Fruit fly (Drosophila melanogaster) whole organism, embryonic: ENCODE measurements around the gene CG8507.

Experiments
- Aef1 ChIP-seq: fragments of 200-800 bp; sonication (Bioruptor generic); IDR thresholded peaks from 3 replicates; pipeline ENCODE4 v1.3.6; 2022; ENCODE audit warnings: missing biosample characterization, missing genetic modification characterization
- Antp ChIP-seq: fragments of 200-800 bp; sonication (Bioruptor generic); optimal IDR thresholded peaks from 3 replicates; lab custom pipeline; 2016; ENCODE audit warnings: missing biosample characterization, missing genetic modification characterization
- Atf-2 ChIP-seq: fragments of 200-800 bp; sonication (Bioruptor generic); optimal IDR thresholded peaks from 2 replicates; lab custom pipeline; 2016; ENCODE audit warnings: missing biosample characterization, missing genetic modification characterization
- CG10431 ChIP-seq: fragments of 200-800 bp; sonication (Bioruptor generic); optimal IDR thresholded peaks from 3 replicates; lab custom pipeline; 2018; ENCODE audit warnings: missing biosample characterization, mild to moderate bottlenecking, missing genetic modification characterization
- CG12299 ChIP-seq: fragments of 200-800 bp; sonication (Bioruptor generic); optimal IDR thresholded peaks from 2 replicates; lab custom pipeline; 2018; ENCODE audit warnings: missing biosample characterization, mild to moderate bottlenecking, missing genetic modification characterization
- CG13296 ChIP-seq: fragments of 200-800 bp; sonication (Bioruptor generic); optimal IDR thresholded peaks from 3 replicates; lab custom pipeline; 2018; ENCODE audit warnings: missing biosample characterization, mild to moderate bottlenecking, missing genetic modification characterization
- CG14860 ChIP-seq: fragments of 200-800 bp; sonication (Bioruptor generic); IDR thresholded peaks from 3 replicates; pipeline ENCODE4 v1.3.6; 2022; ENCODE audit warnings: missing biosample characterization, missing genetic modification characterization; ENCODE audit not compliant: partially characterized antibody
- CG16779 ChIP-seq: fragments of 200-800 bp; sonication (Bioruptor generic); IDR thresholded peaks from 2 replicates; pipeline ENCODE4 v1.3.6; 2022; ENCODE audit warnings: missing biosample characterization, missing genetic modification characterization
- CG17612 ChIP-seq: fragments of 200-800 bp; sonication (Bioruptor generic); IDR thresholded peaks from 2 replicates; pipeline ENCODE4 v1.3.6; 2022; ENCODE audit warnings: missing biosample characterization, missing genetic modification characterization
- CG2202 ChIP-seq: fragments of 200-800 bp; sonication (Bioruptor generic); optimal IDR thresholded peaks from 2 replicates; lab custom pipeline; 2018; ENCODE audit warnings: missing biosample characterization, mild to moderate bottlenecking, missing genetic modification characterization
- CG32767 ChIP-seq: fragments of 200-800 bp; sonication (Bioruptor generic); IDR thresholded peaks from 2 replicates; pipeline ENCODE4 v1.3.6; 2022; ENCODE audit warnings: missing biosample characterization, missing genetic modification characterization
- CG3407 ChIP-seq: fragments of 200-800 bp; sonication (Bioruptor generic); optimal IDR thresholded peaks from 2 replicates; lab custom pipeline; 2018; ENCODE audit warnings: missing biosample characterization, mild to moderate bottlenecking, missing genetic modification characterization
- CG34376 ChIP-seq: fragments of 200-800 bp; sonication (Bioruptor generic); optimal IDR thresholded peaks from 2 replicates; lab custom pipeline; 2018; ENCODE audit warnings: missing biosample characterization, mild to moderate bottlenecking, missing genetic modification characterization
- CG7271 ChIP-seq: fragments of 200-800 bp; sonication (Bioruptor generic); optimal IDR thresholded peaks from 2 replicates; lab custom pipeline; 2018; ENCODE audit warnings: missing biosample characterization, mild to moderate bottlenecking, missing genetic modification characterization, moderate library complexity
- CG8765 ChIP-seq: fragments of 200-800 bp; sonication (Bioruptor generic); IDR thresholded peaks from 2 replicates; pipeline ENCODE4 v1.3.6; 2022; ENCODE audit warnings: missing biosample characterization, missing genetic modification characterization
- CG8924 ChIP-seq: fragments of 200-800 bp; optimal IDR thresholded peaks from 3 replicates; lab custom pipeline; 2019; ENCODE audit warnings: missing biosample characterization, mild to moderate bottlenecking, missing genetic modification characterization, moderate library complexity
- CG9876 ChIP-seq: fragments of 200-800 bp; sonication (Bioruptor generic); optimal IDR thresholded peaks from 2 replicates; lab custom pipeline; 2016; ENCODE audit warnings: missing biosample characterization, missing genetic modification characterization
- Dad ChIP-seq: fragments of 200-800 bp; sonication (Bioruptor generic); optimal IDR thresholded peaks from 3 replicates; lab custom pipeline; 2016; ENCODE audit warnings: missing biosample characterization, missing genetic modification characterization
- Deaf1 ChIP-seq: fragments of 200-800 bp; optimal IDR thresholded peaks from 3 replicates; lab custom pipeline; 2019; ENCODE audit warnings: missing biosample characterization, mild to moderate bottlenecking, missing genetic modification characterization, moderate library complexity
- Dll ChIP-seq: fragments of 200-800 bp; sonication (Bioruptor generic); IDR thresholded peaks from 4 replicates; pipeline ENCODE4 v1.3.6; 2022; ENCODE audit warnings: missing biosample characterization, missing genetic modification characterization; ENCODE audit not compliant: partially characterized antibody
- Dref ChIP-seq: fragments of 200-800 bp; sonication (Bioruptor generic); IDR thresholded peaks from 2 replicates; pipeline ENCODE4 v1.3.6; 2022; ENCODE audit warnings: missing biosample characterization, missing genetic modification characterization
- Ets97D ChIP-seq: fragments of 200-800 bp; sonication (Bioruptor generic); optimal IDR thresholded peaks from 3 replicates; lab custom pipeline; 2016; ENCODE audit warnings: missing biosample characterization, missing genetic modification characterization
- Fer2 ChIP-seq: fragments of 200-800 bp; sonication (Bioruptor generic); optimal IDR thresholded peaks from 2 replicates; lab custom pipeline; 2018; ENCODE audit warnings: missing biosample characterization, mild to moderate bottlenecking, missing genetic modification characterization, moderate library complexity
- Med ChIP-seq: fragments of 200-800 bp; sonication (Bioruptor generic); peaks from one replicate; lab custom pipeline; 2016; ENCODE audit warnings: missing biosample characterization, missing genetic modification characterization, mild to moderate bottlenecking, inconsistent platforms, moderate library complexity
- NC2α ChIP-seq: fragments of 200-800 bp; sonication (Bioruptor generic); optimal IDR thresholded peaks from 2 replicates; lab custom pipeline; 2016; ENCODE audit warnings: missing biosample characterization, missing genetic modification characterization
- Nf-YC ChIP-seq: fragments of 200-800 bp; optimal IDR thresholded peaks from 3 replicates; lab custom pipeline; 2019; ENCODE audit warnings: missing biosample characterization, mild to moderate bottlenecking, missing genetic modification characterization, moderate library complexity
- Ssrp ChIP-seq: fragments of 200-800 bp; sonication (Bioruptor generic); optimal IDR thresholded peaks from 2 replicates; lab custom pipeline; 2018; ENCODE audit warnings: missing biosample characterization, mild to moderate bottlenecking, missing genetic modification characterization, moderate library complexity
- abd-A ChIP-seq: fragments of 200-800 bp; sonication (Bioruptor generic); optimal IDR thresholded peaks from 3 replicates; lab custom pipeline; 2019; ENCODE audit warnings: missing biosample characterization, mild to moderate bottlenecking, missing genetic modification characterization, moderate library complexity
- ara ChIP-seq: fragments of 200-800 bp; sonication (Bioruptor generic); IDR thresholded peaks from 2 replicates; pipeline ENCODE4 v1.3.6; 2022; ENCODE audit warnings: missing biosample characterization, missing genetic modification characterization
- bsh ChIP-seq, 2 experiments: fragments of 200-800 bp; sonication (Bioruptor generic); optimal IDR thresholded peaks; 2 replicates each; lab custom pipeline; 2017 to 2018; ENCODE audit warnings: mild to moderate bottlenecking in 2 of 2, missing biosample characterization in 2 of 2, missing genetic modification characterization in 2 of 2, moderate library complexity in 1 of 2
- caup ChIP-seq: fragments of 200-800 bp; sonication (Bioruptor generic); optimal IDR thresholded peaks from 3 replicates; lab custom pipeline; 2017; ENCODE audit warnings: missing biosample characterization, mild to moderate bottlenecking, missing genetic modification characterization, moderate library complexity; ENCODE audit not compliant: severe bottlenecking
- chinmo ChIP-seq: fragments of 200-800 bp; sonication (Bioruptor generic); IDR thresholded peaks from 4 replicates; pipeline ENCODE4 v1.3.6; 2022; ENCODE audit warnings: missing biosample characterization, missing genetic modification characterization; ENCODE audit not compliant: partially characterized antibody
- grau ChIP-seq: fragments of 200-800 bp; optimal IDR thresholded peaks from 3 replicates; lab custom pipeline; 2019; ENCODE audit warnings: missing biosample characterization, mild to moderate bottlenecking, missing genetic modification characterization, moderate library complexity
- h ChIP-seq: fragments of >200 bp; optimal IDR thresholded peaks from 2 replicates; lab custom pipeline; 2017
- lilli ChIP-seq: fragments of 200-800 bp; sonication (Bioruptor generic); optimal IDR thresholded peaks from 3 replicates; lab custom pipeline; 2016; ENCODE audit warnings: missing biosample characterization, missing genetic modification characterization
- nau ChIP-seq: fragments of 200-800 bp; sonication (Bioruptor generic); optimal IDR thresholded peaks from 3 replicates; lab custom pipeline; 2017; ENCODE audit warnings: missing biosample characterization, mild to moderate bottlenecking, missing genetic modification characterization, missing genetic modification reagents
- nom ChIP-seq: fragments of 200-800 bp; sonication (Bioruptor generic); optimal IDR thresholded peaks from 2 replicates; lab custom pipeline; 2017; ENCODE audit warnings: missing biosample characterization, missing genetic modification characterization, mild to moderate bottlenecking, moderate library complexity, missing genetic modification reagents
- org-1 ChIP-seq: fragments of 200-800 bp; sonication (Bioruptor generic); optimal IDR thresholded peaks from 2 replicates; lab custom pipeline; 2017; ENCODE audit warnings: missing biosample characterization, missing genetic modification characterization
- phol ChIP-seq: fragments of 200-800 bp; sonication (Bioruptor generic); optimal IDR thresholded peaks from 3 replicates; lab custom pipeline; 2018; ENCODE audit warnings: missing biosample characterization, mild to moderate bottlenecking, missing genetic modification characterization, moderate library complexity
- prd ChIP-seq, 3 experiments: fragments of >200 bp in 2 of 3; fragments of 200-800 bp in 1 of 3; sonication (Bioruptor generic) in 1 of 3; optimal IDR thresholded peaks in 2 of 3; IDR thresholded peaks in 1 of 3; 2 replicates in 2 of 3; 3 replicates in 1 of 3; pipeline versions ENCODE4 v1.3.6 to Lab custom; 2017 to 2022; ENCODE audit warnings: missing biosample characterization in 1 of 3, missing genetic modification characterization in 1 of 3
- row ChIP-seq: fragments of 200-800 bp; sonication (Bioruptor generic); IDR thresholded peaks from 3 replicates; pipeline ENCODE4 v1.3.6; 2022; ENCODE audit warnings: missing biosample characterization, missing genetic modification characterization
- salm ChIP-seq: fragments of 200-800 bp; sonication (Bioruptor generic); optimal IDR thresholded peaks from 2 replicates; lab custom pipeline; 2018; ENCODE audit warnings: missing biosample characterization, mild to moderate bottlenecking, missing genetic modification characterization
- ssp ChIP-seq: fragments of 200-800 bp; sonication (Bioruptor generic); IDR thresholded peaks from 2 replicates; pipeline ENCODE4 v1.3.6; 2022; ENCODE audit warnings: missing biosample characterization, missing genetic modification characterization
- stc ChIP-seq: fragments of 200-800 bp; sonication (Bioruptor generic); IDR thresholded peaks from 2 replicates; pipeline ENCODE4 v1.3.6; 2022; ENCODE audit warnings: missing biosample characterization, missing genetic modification characterization
- stwl ChIP-seq: fragments of 200-800 bp; sonication (Bioruptor generic); optimal IDR thresholded peaks from 3 replicates; lab custom pipeline; 2018; ENCODE audit warnings: missing biosample characterization, mild to moderate bottlenecking, missing genetic modification characterization, moderate library complexity
- sug ChIP-seq: fragments of 200-800 bp; optimal IDR thresholded peaks from 2 replicates; lab custom pipeline; 2019; ENCODE audit warnings: missing biosample characterization, mild to moderate bottlenecking, missing genetic modification characterization, moderate library complexity
- yki ChIP-seq: fragments of >200 bp; optimal IDR thresholded peaks from 3 replicates; lab custom pipeline; 2018
- zen ChIP-seq: fragments of 200-800 bp; sonication (Bioruptor generic); optimal IDR thresholded peaks from 3 replicates; lab custom pipeline; 2018; ENCODE audit warnings: missing biosample characterization, mild to moderate bottlenecking, missing genetic modification characterization, moderate library complexity

Gene CG8507

DNA sequence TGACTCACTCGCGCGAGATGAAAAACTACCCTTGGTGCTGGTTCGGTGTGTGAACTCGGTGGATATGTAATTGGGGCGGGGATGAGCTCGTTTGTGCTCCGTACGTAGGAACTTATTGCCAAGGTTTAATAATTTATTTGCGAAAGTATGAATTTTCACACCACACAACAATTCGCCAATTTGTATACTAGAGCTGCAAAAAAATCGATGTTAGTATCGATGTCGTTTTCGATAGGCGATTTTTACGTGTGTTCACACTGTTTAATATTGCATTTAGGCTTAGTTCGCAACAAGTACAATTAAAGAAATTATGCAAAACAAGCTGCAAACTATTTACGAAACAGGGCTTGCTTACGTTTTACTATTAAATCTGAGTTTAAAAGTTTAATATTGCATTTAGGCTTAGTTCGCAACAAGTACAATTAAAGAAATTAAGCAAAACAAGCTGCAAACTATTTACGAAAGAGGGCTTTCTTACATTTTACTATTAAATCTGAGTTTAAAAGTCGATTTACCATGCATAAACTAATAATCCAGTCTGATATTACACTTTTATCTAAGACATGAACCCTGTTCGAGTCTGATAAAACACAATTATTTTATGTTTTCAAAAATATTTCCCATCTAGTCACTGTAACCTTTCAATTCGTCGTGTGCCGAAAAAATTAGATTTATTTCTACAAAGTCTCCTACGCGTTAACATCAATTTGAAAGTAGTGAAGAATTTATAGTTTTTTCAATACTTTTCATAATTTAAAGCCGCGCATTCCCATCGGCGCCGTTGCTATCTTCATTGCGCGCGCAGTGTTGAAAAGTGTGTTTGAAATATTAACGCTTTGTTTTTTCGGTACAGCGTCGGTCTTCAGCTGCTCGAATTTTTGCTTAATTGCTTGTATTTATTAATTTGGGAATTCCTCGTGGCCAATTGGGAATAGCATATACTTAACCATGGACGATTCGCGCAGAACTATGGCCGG, 28.0 kb upstream of the CG8507 start, which contains the start of the genes Snap24 and CG8478 (continued):
- TF ChIP-seq CG3407 (GFP tag; lab: Kevin White, UChicago) (no peak), bsh (GFP tag; optimal IDR thresholded peaks at IDR 0.05; lab: Kevin White, UChicago) (no peak), ssp (GFP tag; lab: Robert Waterston, UW) (peak; percentile 92), CG16779 (GFP tag; lab: Robert Waterston, UW) (no peak), Med (GFP tag; lab: Kevin White, UChicago) (peak; percentile 70), caup (GFP tag; lab: Kevin White, UChicago) (no peak), org-1 (GFP tag; lab: Kevin White, UChicago) (no peak), CG32767 (GFP tag; lab: Robert Waterston, UW) (no peak), prd (optimal IDR thresholded peaks at IDR 0.05; lab: Kevin White, UChicago) (no peak), prd (GFP tag; IDR thresholded peaks at IDR 0.05; lab: Robert Waterston, UW) (no peak), phol (tag; lab: Kevin White, UChicago) (peak; percentile 22), Antp (GFP tag; lab: Kevin White, UChicago) (no peak), sug (no peak), Aef1 (GFP tag; lab: Robert Waterston, UW) (no peak), CG10431 (GFP tag; lab: Kevin White, UChicago) (no peak), Dref (GFP tag; lab: Robert Waterston, UW) (peak; percentile 87), Nf-YC (peak; percentile 20), lilli (GFP tag; lab: Kevin White, UChicago) (peak; percentile 30), CG7271 (tag; lab: Kevin White, UChicago) (no peak), Fer2 (tag; lab: Kevin White, UChicago) (no peak), salm (tag; lab: Kevin White, UChicago) (no peak), CG12299 (tag; lab: Kevin White, UChicago) (no peak), CG2202 (tag; lab: Kevin White, UChicago) (no peak), CG34376 (GFP tag; lab: Kevin White, UChicago) (no peak), row (GFP tag; lab: Robert Waterston, UW) (peak; percentile 70), Ssrp (tag; lab: Kevin White, UChicago) (no peak), yki (lab: Kevin White, UChicago) (no peak), CG8924 (tag; lab: Kevin White, UChicago) (peak; percentile 14), h (lab: Kevin White, UChicago) (no peak), CG14860 (GFP tag; lab: Robert Waterston, UW) (peak; percentile 64; the same call in 2 of the 3 replicates), CG13296 (GFP tag; lab: Kevin White, UChicago) (no peak), Dad (GFP tag; lab: Kevin White, UChicago) (no peak), nau (no peak), abd-A (tag; lab: Kevin White, UChicago) (no peak), CG8765 (GFP tag; lab: Robert Waterston, UW) (no peak), Dll (GFP tag; lab: Robert Waterston, UW) (peak; percentile 78; the same call in 3 of the 4 replicates), ara (GFP tag; lab: Robert Waterston, UW) (no peak), stwl (tag; lab: Kevin White, UChicago) (peak; percentile 91), grau (tag; lab: Kevin White, UChicago) (peak; percentile 0), chinmo (GFP tag; lab: Robert Waterston, UW) (peak; percentile 74; the same call in 2 of the 4 replicates), nom (GFP tag; lab: Kevin White, UChicago) (no peak), zen (tag; lab: Kevin White, UChicago) (peak; percentile 12), CG17612 (GFP tag; lab: Robert Waterston, UW) (no peak), Ets97D (GFP tag; lab: Kevin White, UChicago) (peak; percentile 25), Atf-2 (GFP tag; lab: Kevin White, UChicago) (no peak), Deaf1 (no peak), CG9876 (no peak), NC2α (GFP tag; lab: Kevin White, UChicago) (no peak), stc (GFP tag; lab: Robert Waterston, UW) (no peak)
